Worm (Caenorhabditis elegans): ENCODE data around the gene egli-1.

DNA sequence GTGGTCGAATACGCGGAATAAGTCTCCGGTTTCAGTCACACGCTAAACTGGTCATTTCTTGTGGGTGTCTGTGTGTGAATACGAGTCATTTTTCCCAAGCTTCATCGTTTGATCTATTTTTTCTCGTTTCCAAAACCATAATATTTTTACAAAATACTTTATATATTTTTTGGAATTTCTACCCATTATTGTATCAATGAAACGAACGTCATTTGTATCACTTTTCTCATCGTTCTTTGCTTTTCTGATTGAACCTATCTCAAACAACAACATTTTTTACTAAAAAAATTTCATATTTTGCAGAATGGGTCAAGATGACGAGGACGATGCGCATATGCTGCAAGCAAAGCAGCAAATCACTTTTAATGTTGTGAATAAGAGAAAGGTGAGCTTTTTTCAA, 34.5 kb downstream of the egli-1 start, which contains the start of gene mel-11:
- TF ChIP-seq ctbp-1 (GFP tag; IDR thresholded peaks at IDR 0.05) (no peak), pqm-1 (tag; optimal IDR thresholded peaks at IDR 0.05) (no peak)
